Worm (Caenorhabditis elegans) whole organism, late embryonic: ENCODE measurements around the gene vit-2.

Source experiments
- F13H6.1 ChIP-seq: sonication (generic microtip); optimal IDR thresholded peaks from 2 replicates; lab custom pipeline; 2016; ENCODE audit warnings: missing genetic modification characterization, missing compliant biosample characterization
- K09A11.1 ChIP-seq: sonication (generic microtip); optimal IDR thresholded peaks from 2 replicates; lab custom pipeline; 2017; ENCODE audit warnings: antibody characterized with exemption, mild to moderate bottlenecking, missing genetic modification characterization, missing compliant biosample characterization; ENCODE audit not compliant: insufficient read depth
- Y22D7AL.16 ChIP-seq: sonication (generic microtip); optimal IDR thresholded peaks from 2 replicates; lab custom pipeline; 2016; ENCODE audit warnings: missing genetic modification characterization, missing compliant biosample characterization
- ahr-1 ChIP-seq: sonication (generic microtip); optimal IDR thresholded peaks from 2 replicates; lab custom pipeline; 2016; ENCODE audit warnings: missing genetic modification characterization, missing compliant biosample characterization
- ceh-14 ChIP-seq: sonication (generic microtip); optimal IDR thresholded peaks from 2 replicates; lab custom pipeline; 2016; ENCODE audit warnings: missing genotype, missing genetic modification characterization, missing compliant biosample characterization
- ceh-18 ChIP-seq: sonication (generic microtip); optimal IDR thresholded peaks from 2 replicates; lab custom pipeline; 2016; ENCODE audit warnings: missing genetic modification characterization, missing compliant biosample characterization
- ceh-19 ChIP-seq: fragments of 200-800 bp; sonication (Bioruptor generic); optimal IDR thresholded peaks from 2 replicates; lab custom pipeline; 2018; ENCODE audit warnings: mild to moderate bottlenecking, missing genetic modification characterization, missing compliant biosample characterization
- ceh-2 ChIP-seq: sonication (generic microtip); optimal IDR thresholded peaks from 2 replicates; lab custom pipeline; 2016; ENCODE audit warnings: missing genotype, missing genetic modification characterization, missing compliant biosample characterization
- ceh-22 ChIP-seq: sonication (generic microtip); optimal IDR thresholded peaks from 2 replicates; lab custom pipeline; 2017; ENCODE audit warnings: missing biosample characterization, missing genetic modification characterization
- ceh-24 ChIP-seq: sonication (generic microtip); optimal IDR thresholded peaks from 2 replicates; lab custom pipeline; 2016; ENCODE audit warnings: mild to moderate bottlenecking, missing genetic modification characterization, missing compliant biosample characterization
- ceh-30 ChIP-seq: fragments of 150-350 bp; optimal IDR thresholded peaks from 2 replicates; lab custom pipeline; 2014; ENCODE audit warnings: missing biosample characterization, missing genetic modification characterization
- ceh-31 ChIP-seq: sonication (generic microtip); optimal IDR thresholded peaks from 2 replicates; lab custom pipeline; 2016; ENCODE audit warnings: missing genetic modification characterization, missing compliant biosample characterization
- ceh-34 ChIP-seq: sonication (generic microtip); optimal IDR thresholded peaks from 2 replicates; lab custom pipeline; 2016; ENCODE audit warnings: mild to moderate bottlenecking, missing genetic modification characterization, missing compliant biosample characterization
- ceh-6 ChIP-seq: fragments of 200-800 bp; sonication (Bioruptor generic); optimal IDR thresholded peaks from 2 replicates; lab custom pipeline; 2018; ENCODE audit warnings: mild to moderate bottlenecking, missing genetic modification characterization, missing compliant biosample characterization
- ceh-9 ChIP-seq: sonication (generic microtip); optimal IDR thresholded peaks from 2 replicates; lab custom pipeline; 2016; ENCODE audit warnings: mild to moderate bottlenecking, missing genetic modification characterization, inconsistent platforms, missing compliant biosample characterization
- dmd-4 ChIP-seq: sonication (generic microtip); optimal IDR thresholded peaks from 2 replicates; lab custom pipeline; 2016; ENCODE audit warnings: borderline replicate concordance, missing genetic modification characterization, missing compliant biosample characterization
- elt-2 ChIP-seq: sonication (generic microtip); optimal IDR thresholded peaks from 2 replicates; lab custom pipeline; 2016; ENCODE audit warnings: missing genetic modification reagents, missing genetic modification characterization, missing compliant biosample characterization
- ets-4 ChIP-seq: sonication (generic microtip); optimal IDR thresholded peaks from 2 replicates; lab custom pipeline; 2016; ENCODE audit warnings: missing genetic modification characterization, missing compliant biosample characterization
- fkh-10 ChIP-seq: fragments of 150-350 bp; optimal IDR thresholded peaks from 2 replicates; lab custom pipeline; 2014; ENCODE audit warnings: missing biosample characterization, missing genetic modification reagents, missing genetic modification characterization
- fkh-6 ChIP-seq: sonication (generic microtip); optimal IDR thresholded peaks from 2 replicates; lab custom pipeline; 2016; ENCODE audit warnings: missing genetic modification characterization, missing compliant biosample characterization
- gmeb-2 ChIP-seq: sonication (generic microtip); optimal IDR thresholded peaks from 2 replicates; lab custom pipeline; 2016; ENCODE audit warnings: missing genetic modification characterization, inconsistent platforms, missing compliant biosample characterization
- hlh-13 ChIP-seq: fragments of 200-800 bp; sonication (Bioruptor generic); optimal IDR thresholded peaks from 2 replicates; lab custom pipeline; 2018; ENCODE audit warnings: mild to moderate bottlenecking, missing genetic modification characterization, missing compliant biosample characterization
- hlh-15 ChIP-seq: sonication (generic microtip); optimal IDR thresholded peaks from 2 replicates; lab custom pipeline; 2016; ENCODE audit warnings: missing genetic modification characterization, missing compliant biosample characterization
- hlh-30 ChIP-seq: sonication (generic microtip); optimal IDR thresholded peaks from 2 replicates; lab custom pipeline; 2017; ENCODE audit warnings: antibody characterized with exemption, missing genetic modification characterization, missing compliant biosample characterization; ENCODE audit not compliant: insufficient read depth
- lim-6 ChIP-seq: sonication (generic microtip); optimal IDR thresholded peaks from 2 replicates; lab custom pipeline; 2016; ENCODE audit warnings: missing genetic modification characterization, missing compliant biosample characterization
- madf-2 ChIP-seq: sonication (generic microtip); optimal IDR thresholded peaks from 2 replicates; lab custom pipeline; 2017; ENCODE audit warnings: missing genetic modification characterization, missing compliant biosample characterization
- nfya-1 ChIP-seq: sonication (generic microtip); optimal IDR thresholded peaks from 2 replicates; lab custom pipeline; 2017; ENCODE audit warnings: missing genetic modification characterization, mild to moderate bottlenecking, missing compliant biosample characterization, antibody characterized with exemption, moderate library complexity
- nhr-11 ChIP-seq: fragments of 150-350 bp; optimal IDR thresholded peaks from 2 replicates; lab custom pipeline; 2014; ENCODE audit warnings: missing biosample characterization, missing genetic modification characterization
- nhr-232 ChIP-seq: sonication (generic microtip); optimal IDR thresholded peaks from 2 replicates; lab custom pipeline; 2016; ENCODE audit warnings: missing genetic modification characterization, missing compliant biosample characterization
- npax-4 ChIP-seq: sonication (generic microtip); optimal IDR thresholded peaks from 2 replicates; lab custom pipeline; 2016; ENCODE audit warnings: missing genetic modification characterization, missing compliant biosample characterization
- odd-2 ChIP-seq: sonication (generic microtip); optimal IDR thresholded peaks from 2 replicates; lab custom pipeline; 2017; ENCODE audit warnings: antibody characterized with exemption, mild to moderate bottlenecking, missing genetic modification characterization, missing compliant biosample characterization
- pag-3 ChIP-seq: sonication (generic microtip); optimal IDR thresholded peaks from 2 replicates; lab custom pipeline; 2016; ENCODE audit warnings: missing compliant biosample characterization, missing genetic modification characterization, borderline replicate concordance
- pat-9 ChIP-seq: fragments of 200-800 bp; sonication (Bioruptor generic); optimal IDR thresholded peaks from 2 replicates; lab custom pipeline; 2018; ENCODE audit warnings: mild to moderate bottlenecking, missing genetic modification characterization, moderate library complexity, missing compliant biosample characterization
- pha-2 ChIP-seq: sonication (generic microtip); optimal IDR thresholded peaks from 2 replicates; lab custom pipeline; 2017; ENCODE audit warnings: mild to moderate bottlenecking, missing genetic modification characterization, missing compliant biosample characterization
- rnt-1 ChIP-seq: sonication (generic microtip); optimal IDR thresholded peaks from 2 replicates; lab custom pipeline; 2016; ENCODE audit warnings: missing genetic modification characterization, missing compliant biosample characterization
- sox-2 ChIP-seq: fragments of 200-800 bp; sonication (Bioruptor generic); IDR thresholded peaks from 2 replicates; pipeline ENCODE4 v1.3.6; 2022; ENCODE audit warnings: missing genetic modification reagents, missing genetic modification characterization, missing compliant biosample characterization
- syd-9 ChIP-seq: sonication (generic microtip); optimal IDR thresholded peaks from 2 replicates; lab custom pipeline; 2016; ENCODE audit warnings: mild to moderate bottlenecking, missing genetic modification characterization, moderate library complexity, missing compliant biosample characterization
- ttx-3 ChIP-seq: sonication (generic microtip); optimal IDR thresholded peaks from 2 replicates; lab custom pipeline; 2016; ENCODE audit warnings: missing genetic modification reagents, missing genetic modification characterization, missing compliant biosample characterization
- unc-42 ChIP-seq: sonication (generic microtip); optimal IDR thresholded peaks from 2 replicates; lab custom pipeline; 2016; ENCODE audit warnings: missing genotype, missing genetic modification characterization, missing compliant biosample characterization
- unc-55 ChIP-seq: sonication (generic microtip); optimal IDR thresholded peaks from 2 replicates; lab custom pipeline; 2017; ENCODE audit warnings: missing biosample characterization, missing genetic modification reagents, missing genetic modification characterization
- unc-86 ChIP-seq: sonication (generic microtip); optimal IDR thresholded peaks from 2 replicates; lab custom pipeline; 2016; ENCODE audit warnings: missing genetic modification characterization, missing compliant biosample characterization
- zip-5 ChIP-seq: sonication (generic microtip); optimal IDR thresholded peaks from 2 replicates; lab custom pipeline; 2016; ENCODE audit warnings: missing genetic modification characterization, missing compliant biosample characterization
- ztf-16 ChIP-seq: sonication (generic microtip); optimal IDR thresholded peaks from 2 replicates; lab custom pipeline; 2017; ENCODE audit warnings: missing genetic modification characterization, missing compliant biosample characterization

The vit-2 gene

ce11 chrX:5116180-5116579 is 15.3 kb downstream of the vit-2 start:
- TF ChIP-seq lim-6 (tag; lab: Kevin White, UChicago) (no peak), ceh-22 (no peak), ttx-3 (no peak), ceh-19 (GFP tag; lab: Kevin White, UChicago) (no peak), nfya-1 (tag; lab: Kevin White, UChicago) (no peak), ceh-2 (tag; lab: Kevin White, UChicago) (no peak), fkh-6 (tag; lab: Kevin White, UChicago) (no peak), F13H6.1 (no peak), ztf-16 (tag; lab: Kevin White, UChicago) (no peak), ets-4 (tag; lab: Kevin White, UChicago) (no peak), unc-55 (no peak), ahr-1 (tag; lab: Kevin White, UChicago) (no peak), pat-9 (tag; lab: Kevin White, UChicago) (no peak)
- TF ChIP-seq, all 69 proteins: peak for 0

- no peak for TF ChIP-seq ceh-30 (tag; lab: Kevin White, UChicago)
- TF ChIP-seq nhr-232 (tag; lab: Kevin White, UChicago): no peak
- no peak for TF ChIP-seq ceh-6 (GFP tag; lab: Kevin White, UChicago)
- no peak for TF ChIP-seq hlh-30 (tag; lab: Kevin White, UChicago)
- TF ChIP-seq nhr-11 (tag; lab: Kevin White, UChicago): no peak
- no peak for TF ChIP-seq zip-5
- TF ChIP-seq ceh-24 (tag; lab: Kevin White, UChicago): no peak
- no peak for TF ChIP-seq F13H6.1
- no peak for TF ChIP-seq ztf-16 (tag; lab: Kevin White, UChicago)
- TF ChIP-seq sox-2 (GFP tag; lab: Robert Waterston, UW): no peak
- no peak for TF ChIP-seq dmd-4 (tag; lab: Kevin White, UChicago)
- no peak for TF ChIP-seq ceh-2 (tag; lab: Kevin White, UChicago)
- TF ChIP-seq hlh-15 (tag; lab: Kevin White, UChicago): no peak
These were observed 16.1 kb downstream of the vit-2 start, which contains the start of gene apl-1 for ce11 chrX:5116816-5117459. apl-1 (minus strand) TSS chrX:5116866.

ce11 chrX:5117571-5117970 is 16.7 kb downstream of the vit-2 start:
- TF ChIP-seq nhr-11 (tag; lab: Kevin White, UChicago) (no peak), unc-42 (tag; lab: Kevin White, UChicago) (peak; percentile 99), ceh-14 (tag; lab: Kevin White, UChicago) (no peak), pha-2 (tag; lab: Kevin White, UChicago) (no peak), syd-9 (tag; lab: Kevin White, UChicago) (no peak), npax-4 (tag; lab: Kevin White, UChicago) (no peak), madf-2 (tag; lab: Kevin White, UChicago) (no peak), elt-2 (tag; lab: Kevin White, UChicago) (no peak)
- TF ChIP-seq, all 69 proteins: peak for 1

- TF ChIP-seq odd-2 (tag; lab: Kevin White, UChicago): no peak
- TF ChIP-seq ztf-16 (tag; lab: Kevin White, UChicago): no peak
- no peak for TF ChIP-seq pag-3 (tag; lab: Kevin White, UChicago)
- TF ChIP-seq hlh-13: no peak
- no peak for TF ChIP-seq unc-86 (tag; lab: Kevin White, UChicago)
- TF ChIP-seq fkh-10: no peak
- TF ChIP-seq ceh-34: peak; percentile 25
- peak; percentile 81 for TF ChIP-seq rnt-1 (tag; lab: Kevin White, UChicago)
- TF ChIP-seq nfya-1 (tag; lab: Kevin White, UChicago): peak; percentile 59
- no peak for TF ChIP-seq ceh-18 (tag; lab: Kevin White, UChicago)
- no peak for TF ChIP-seq ceh-9 (tag; lab: Kevin White, UChicago)
- TF ChIP-seq ceh-31 (tag; lab: Kevin White, UChicago): peak; percentile 45
- no peak for TF ChIP-seq unc-42 (tag; lab: Kevin White, UChicago)
- no peak for TF ChIP-seq gmeb-2 (tag; lab: Kevin White, UChicago)
- TF ChIP-seq K09A11.1 (tag; lab: Kevin White, UChicago): no peak
- TF ChIP-seq Y22D7AL.16 (tag; lab: Kevin White, UChicago): no peak
- TF ChIP-seq F13H6.1: peak; percentile 13
These were observed 18.4 kb downstream of the vit-2 start for ce11 chrX:5119246-5119645.
